Worm (Caenorhabditis elegans): Measurements from ENCODE around the gene atg-13.
A peak's percentile ranks its signal among the peaks of the same experiment; 100 is the strongest.

Gene atg-13

DNA sequence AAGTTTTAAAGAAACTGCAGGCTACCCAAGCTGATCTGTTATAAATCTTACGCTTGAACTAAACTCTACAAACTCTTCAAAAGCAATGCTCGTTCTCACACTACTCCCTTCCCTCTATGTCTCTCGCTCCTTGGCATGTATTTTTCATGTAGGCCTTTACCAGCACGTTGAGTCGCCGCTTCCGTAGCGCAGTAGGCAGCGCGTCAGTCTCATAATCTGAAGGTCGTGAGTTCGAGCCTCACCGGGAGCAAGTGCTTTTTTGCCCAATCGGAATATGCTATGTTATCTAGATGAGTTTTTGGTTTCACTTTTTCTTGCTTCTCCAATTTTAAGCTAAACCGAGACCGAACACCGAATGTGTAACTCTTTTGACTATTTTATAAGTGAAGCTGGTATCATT lies 51.5 kb downstream of the atg-13 start (continued):
- peak; percentile 70 for TF ChIP-seq ZK185.1 (tag; optimal IDR thresholded peaks at IDR 0.05; ENCODE audit: poor library complexity, severe bottlenecking)
- TF ChIP-seq snpc-3.4 (tag; optimal IDR thresholded peaks at IDR 0.05), result peak; percentile 28
- TF ChIP-seq hmg-1.2 (GFP tag; IDR thresholded peaks at IDR 0.05), result peak; percentile 68
- no peak for TF ChIP-seq unc-130 (GFP tag; optimal IDR thresholded peaks at IDR 0.05)
- TF ChIP-seq lin-26 (GFP tag; IDR thresholded peaks at IDR 0.05), result peak; percentile 80
- no peak for TF ChIP-seq athp-1 (tag; optimal IDR thresholded peaks at IDR 0.05)
- no peak for TF ChIP-seq snpc-1.3 (tag; optimal IDR thresholded peaks at IDR 0.05; ENCODE audit: insufficient read depth)
- TF ChIP-seq D2030.7 (GFP tag; IDR thresholded peaks at IDR 0.05), result peak; percentile 45; the same call in 1 of the 2 replicates
- 0 out of 2 replicates have a peak, but pooled peaks have one; percentile 22 for TF ChIP-seq bed-1 (GFP tag; IDR thresholded peaks at IDR 0.05)
- peak; percentile 14 for TF ChIP-seq attf-5 (GFP tag; optimal IDR thresholded peaks at IDR 0.05)
- TF ChIP-seq C17E4.6 (GFP tag; IDR thresholded peaks at IDR 0.05), result no peak
- 0 out of 2 replicates have a peak, but pooled peaks have one; percentile 22 for TF ChIP-seq attf-3 (GFP tag; conservative IDR thresholded peaks at IDR 0.05)
- TF ChIP-seq chd-7 (tag; optimal IDR thresholded peaks at IDR 0.05), result peak; percentile 35
- TF ChIP-seq sdz-38 (tag; optimal IDR thresholded peaks at IDR 0.05), result no peak
- no peak for TF ChIP-seq gei-17 (GFP tag; optimal IDR thresholded peaks at IDR 0.05)
- no peak for TF ChIP-seq lag-1 (GFP tag; IDR thresholded peaks at IDR 0.05)
- peak; percentile 59 for TF ChIP-seq ceh-27 (GFP tag; optimal IDR thresholded peaks at IDR 0.05)
- peak; percentile 7 for TF ChIP-seq lsl-1 (GFP tag; optimal IDR thresholded peaks at IDR 0.05)
- TF ChIP-seq T07F8.4 (tag; optimal IDR thresholded peaks at IDR 0.05), result peak; percentile 15
- TF ChIP-seq lin-54 (GFP tag; optimal IDR thresholded peaks at IDR 0.05), result peak; percentile 31
- TF ChIP-seq hmg-20 (GFP tag; IDR thresholded peaks at IDR 0.05), result no peak
- no peak for TF ChIP-seq hrde-1 (tag; optimal IDR thresholded peaks at IDR 0.05; ENCODE audit: borderline replicate concordance)
- peak; percentile 67 for TF ChIP-seq nhr-90 (tag; optimal IDR thresholded peaks at IDR 0.05)
- TF ChIP-seq die-1 (tag; optimal IDR thresholded peaks at IDR 0.05), result peak; percentile 69
- TF ChIP-seq snpc-4 (GFP tag; optimal IDR thresholded peaks at IDR 0.05), result no peak
- TF ChIP-seq snpc-4 (tag; optimal IDR thresholded peaks at IDR 0.05), result peak in 2 of 4 experiments; percentile 38 to 57
- TF ChIP-seq dpff-1 (tag; optimal IDR thresholded peaks at IDR 0.05), result no peak
- TF ChIP-seq let-607 (tag; optimal IDR thresholded peaks at IDR 0.05), result no peak
- peak; percentile 81 for TF ChIP-seq B0261.1 (tag; optimal IDR thresholded peaks at IDR 0.05)
- TF ChIP-seq mcd-1 (GFP tag; IDR thresholded peaks at IDR 0.05), result peak; percentile 39; the same call in 1 of the 2 replicates
- no peak for TF ChIP-seq ama-1 (optimal IDR thresholded peaks at IDR 0.05)
- TF ChIP-seq ama-1 (GFP tag; optimal IDR thresholded peaks at IDR 0.05), result peak in 1 of 2 experiments; percentile 57
- TF ChIP-seq B0035.1 (tag; optimal IDR thresholded peaks at IDR 0.05), result no peak
- TF ChIP-seq somi-1 (GFP tag; optimal IDR thresholded peaks at IDR 0.05), result no peak
- TF ChIP-seq nfyb-1 (GFP tag; IDR thresholded peaks at IDR 0.05), result peak; percentile 65; the same call in 1 of the 2 replicates
- peak; percentile 2 for TF ChIP-seq F52B5.7 (tag; optimal IDR thresholded peaks at IDR 0.05)
- no peak for TF ChIP-seq mes-4 (tag; optimal IDR thresholded peaks at IDR 0.05)
- TF ChIP-seq dox-1 (GFP tag; IDR thresholded peaks at IDR 0.05), result peak; percentile 50
- TF ChIP-seq unc-62 (GFP tag; optimal IDR thresholded peaks at IDR 0.05), result no peak
- TF ChIP-seq hlh-26 (GFP tag; conservative IDR thresholded peaks at IDR 0.05), result no peak
- TF ChIP-seq cebp-2 (GFP tag; IDR thresholded peaks at IDR 0.05), result no peak
- TF ChIP-seq F23B12.7 (tag; optimal IDR thresholded peaks at IDR 0.05; ENCODE audit: insufficient read depth), result peak; percentile 43
- no peak for TF ChIP-seq nhr-120 (GFP tag; IDR thresholded peaks at IDR 0.05)
- peak; percentile 69 for TF ChIP-seq him-1 (tag; optimal IDR thresholded peaks at IDR 0.05)
- TF ChIP-seq madf-10 (tag; optimal IDR thresholded peaks at IDR 0.05), result peak; percentile 21
- no peak for TF ChIP-seq hsf-1 (GFP tag; IDR thresholded peaks at IDR 0.05)
- TF ChIP-seq aptf-2 (GFP tag; conservative IDR thresholded peaks at IDR 0.05), result 0 out of 2 replicates have a peak, but pooled peaks have one; percentile 33
- TF ChIP-seq ztf-28 (GFP tag; IDR thresholded peaks at IDR 0.05), result peak; percentile 74; the same call in 1 of the 2 replicates
